Worm (Caenorhabditis elegans) whole organism, L3 larva: ENCODE data around the gene fib-1.

Source experiments
- R02D3.7 ChIP-seq: fragments of 150-350 bp; optimal IDR thresholded peaks from 2 replicates; lab custom pipeline; 2014; ENCODE audit warnings: missing biosample characterization, missing genetic modification characterization
- ZK546.5 ChIP-seq: sonication (generic microtip); optimal IDR thresholded peaks from 2 replicates; lab custom pipeline; 2017; ENCODE audit warnings: missing biosample characterization, missing genetic modification characterization
- aly-2 ChIP-seq: fragments of 150-350 bp; optimal IDR thresholded peaks from 2 replicates; lab custom pipeline; 2014; ENCODE audit warnings: missing biosample characterization, missing genetic modification characterization
- ama-1 ChIP-seq: fragments of 150-350 bp; optimal IDR thresholded peaks from 2 replicates; lab custom pipeline; 2018
- ceh-16 ChIP-seq: sonication (generic microtip); optimal IDR thresholded peaks from 2 replicates; lab custom pipeline; 2017; ENCODE audit warnings: missing biosample characterization, missing genetic modification characterization
- ceh-28 ChIP-seq: fragments of 150-350 bp; optimal IDR thresholded peaks from 2 replicates; lab custom pipeline; 2014; ENCODE audit warnings: missing biosample characterization, missing genetic modification reagents, missing genetic modification characterization
- ceh-82 ChIP-seq: fragments of 150-350 bp; optimal IDR thresholded peaks from 2 replicates; lab custom pipeline; 2014; ENCODE audit warnings: missing biosample characterization, missing genetic modification characterization
- ceh-9 ChIP-seq: sonication (generic microtip); optimal IDR thresholded peaks from 2 replicates; lab custom pipeline; 2018; ENCODE audit warnings: missing biosample characterization, missing genetic modification characterization
- egl-27 ChIP-seq: sonication (generic microtip); optimal IDR thresholded peaks from 4 replicates; lab custom pipeline; 2017; ENCODE audit warnings: missing biosample characterization, missing genetic modification reagents, missing genetic modification characterization
- egl-5 ChIP-seq: fragments of 150-350 bp; optimal IDR thresholded peaks from 2 replicates; lab custom pipeline; 2017; ENCODE audit warnings: missing biosample characterization, missing genetic modification reagents, missing genetic modification characterization, inconsistent platforms
- elt-1 ChIP-seq: fragments of 150-350 bp; optimal IDR thresholded peaks from 2 replicates; lab custom pipeline; 2014; ENCODE audit warnings: missing biosample characterization, missing genetic modification characterization
- elt-2 ChIP-seq: sonication (generic microtip); optimal IDR thresholded peaks from 2 replicates; lab custom pipeline; 2016; ENCODE audit warnings: missing genetic modification reagents, mild to moderate bottlenecking, missing genetic modification characterization, missing compliant biosample characterization
- elt-3 ChIP-seq, 3 experiments: fragments of 150-350 bp in 1 of 3; sonication (generic microtip) in 2 of 3; optimal IDR thresholded peaks; 2 replicates in 2 of 3; 4 replicates in 1 of 3; lab custom pipeline; 2014 to 2017; ENCODE audit warnings: missing biosample characterization in 3 of 3, missing genetic modification characterization in 3 of 3
- eor-1 ChIP-seq, 2 experiments: fragments of 150-350 bp; optimal IDR thresholded peaks; 2 replicates each; lab custom pipeline; 2014 to 2018; ENCODE audit warnings: missing biosample characterization in 2 of 2, missing genetic modification characterization in 2 of 2
- fkh-10 ChIP-seq: sonication (generic microtip); optimal IDR thresholded peaks from 2 replicates; lab custom pipeline; 2017; ENCODE audit warnings: missing biosample characterization, missing genetic modification reagents, missing genetic modification characterization
- fkh-2 ChIP-seq: fragments of 150-350 bp; optimal IDR thresholded peaks from 2 replicates; lab custom pipeline; 2014; ENCODE audit warnings: missing biosample characterization, missing genetic modification reagents, missing genetic modification characterization
- fos-1 ChIP-seq: fragments of 150-350 bp; optimal IDR thresholded peaks from 2 replicates; lab custom pipeline; 2014; ENCODE audit warnings: missing biosample characterization, missing genetic modification characterization
- hmg-11 ChIP-seq: sonication (generic microtip); optimal IDR thresholded peaks from 2 replicates; lab custom pipeline; 2016; ENCODE audit warnings: missing genetic modification characterization, missing compliant biosample characterization
- jun-1 ChIP-seq: fragments of 150-350 bp; optimal IDR thresholded peaks from 2 replicates; lab custom pipeline; 2014; ENCODE audit warnings: missing biosample characterization, missing genetic modification reagents, missing genetic modification characterization
- lin-15B ChIP-seq: fragments of 150-350 bp; optimal IDR thresholded peaks from 2 replicates; lab custom pipeline; 2014; ENCODE audit warnings: missing biosample characterization, missing genetic modification characterization
- lin-39 ChIP-seq: fragments of 150-350 bp; optimal IDR thresholded peaks from 2 replicates; lab custom pipeline; 2018; ENCODE audit warnings: missing biosample characterization, missing genetic modification reagents, missing genetic modification characterization
- lsy-12 ChIP-seq: sonication (generic microtip); optimal IDR thresholded peaks from 2 replicates; lab custom pipeline; 2016; ENCODE audit warnings: mild to moderate bottlenecking, missing genetic modification characterization, missing compliant biosample characterization
- mdl-1 ChIP-seq: fragments of 150-350 bp; optimal IDR thresholded peaks from 2 replicates; lab custom pipeline; 2014; ENCODE audit warnings: missing biosample characterization, missing genetic modification characterization
- mml-1 ChIP-seq: fragments of 150-350 bp; sonication (generic microtip); optimal IDR thresholded peaks from 3 replicates; lab custom pipeline; 2014; ENCODE audit warnings: missing biosample characterization, missing genetic modification characterization
- nfya-1 ChIP-seq: sonication (generic microtip); optimal IDR thresholded peaks from 2 replicates; lab custom pipeline; 2017; ENCODE audit warnings: missing genetic modification characterization, mild to moderate bottlenecking, missing compliant biosample characterization, antibody characterized with exemption, moderate library complexity; ENCODE audit not compliant: insufficient read depth
- nhr-11 ChIP-seq: fragments of 150-350 bp; optimal IDR thresholded peaks from 2 replicates; lab custom pipeline; 2014; ENCODE audit warnings: missing biosample characterization, missing genetic modification characterization
- nhr-12 ChIP-seq: fragments of 150-350 bp; optimal IDR thresholded peaks from 2 replicates; lab custom pipeline; 2014; ENCODE audit warnings: missing biosample characterization, missing genetic modification characterization
- nhr-23 ChIP-seq: fragments of 150-350 bp; optimal IDR thresholded peaks from 2 replicates; lab custom pipeline; 2014; ENCODE audit warnings: missing biosample characterization, missing genetic modification reagents, missing genetic modification characterization
- nhr-237 ChIP-seq: fragments of 150-350 bp; optimal IDR thresholded peaks from 2 replicates; lab custom pipeline; 2014; ENCODE audit warnings: missing biosample characterization, missing genetic modification characterization
- nhr-25 ChIP-seq: sonication (generic microtip); optimal IDR thresholded peaks from 2 replicates; lab custom pipeline; 2017; ENCODE audit warnings: missing biosample characterization, missing genetic modification characterization
- nhr-28 ChIP-seq: fragments of 150-350 bp; optimal IDR thresholded peaks from 2 replicates; lab custom pipeline; 2014; ENCODE audit warnings: missing biosample characterization, missing genetic modification characterization
- nhr-43 ChIP-seq: sonication (generic microtip); optimal IDR thresholded peaks from 2 replicates; lab custom pipeline; 2016; ENCODE audit warnings: mild to moderate bottlenecking, missing genetic modification characterization, missing compliant biosample characterization; ENCODE audit not compliant: poor library complexity, severe bottlenecking
- nhr-67 ChIP-seq: fragments of 150-350 bp; optimal IDR thresholded peaks from 2 replicates; lab custom pipeline; 2014; ENCODE audit warnings: missing biosample characterization, missing genetic modification characterization
- nhr-76 ChIP-seq: fragments of 150-350 bp; sonication (generic microtip); optimal IDR thresholded peaks from 5 replicates; lab custom pipeline; 2014; ENCODE audit warnings: missing biosample characterization, missing genetic modification characterization
- pha-4 ChIP-seq: fragments of 150-350 bp; optimal IDR thresholded peaks from 2 replicates; lab custom pipeline; 2014; ENCODE audit warnings: missing biosample characterization, missing genetic modification reagents, missing genetic modification characterization
- pqm-1 ChIP-seq: fragments of 150-350 bp; optimal IDR thresholded peaks from 2 replicates; lab custom pipeline; 2017; ENCODE audit warnings: missing biosample characterization, missing genetic modification characterization, inconsistent platforms
- sea-2 ChIP-seq: fragments of 150-350 bp; sonication (generic microtip); optimal IDR thresholded peaks from 4 replicates; lab custom pipeline; 2014; ENCODE audit warnings: missing biosample characterization, missing genetic modification reagents, missing genetic modification characterization
- skn-1 ChIP-seq: fragments of 150-350 bp; optimal IDR thresholded peaks from 2 replicates; lab custom pipeline; 2014; ENCODE audit warnings: missing biosample characterization, missing genetic modification characterization
- snpc-4 ChIP-seq: fragments of 150-350 bp; optimal IDR thresholded peaks from 2 replicates; lab custom pipeline; 2014; ENCODE audit warnings: missing biosample characterization, missing genetic modification characterization
- unc-62 ChIP-seq: fragments of 150-350 bp; sonication (generic microtip); optimal IDR thresholded peaks from 4 replicates; lab custom pipeline; 2014; ENCODE audit warnings: missing biosample characterization, missing genetic modification reagents, missing genetic modification characterization
- zag-1 ChIP-seq: fragments of 150-350 bp; optimal IDR thresholded peaks from 2 replicates; lab custom pipeline; 2014; ENCODE audit warnings: missing biosample characterization, missing genetic modification characterization
- ztf-11 ChIP-seq: fragments of 150-350 bp; optimal IDR thresholded peaks from 2 replicates; lab custom pipeline; 2014; ENCODE audit warnings: missing biosample characterization, missing genetic modification characterization
- ztf-4 ChIP-seq: fragments of 150-350 bp; optimal IDR thresholded peaks from 2 replicates; lab custom pipeline; 2014; ENCODE audit warnings: missing biosample characterization, missing genetic modification characterization

fib-1 gene

DNA sequence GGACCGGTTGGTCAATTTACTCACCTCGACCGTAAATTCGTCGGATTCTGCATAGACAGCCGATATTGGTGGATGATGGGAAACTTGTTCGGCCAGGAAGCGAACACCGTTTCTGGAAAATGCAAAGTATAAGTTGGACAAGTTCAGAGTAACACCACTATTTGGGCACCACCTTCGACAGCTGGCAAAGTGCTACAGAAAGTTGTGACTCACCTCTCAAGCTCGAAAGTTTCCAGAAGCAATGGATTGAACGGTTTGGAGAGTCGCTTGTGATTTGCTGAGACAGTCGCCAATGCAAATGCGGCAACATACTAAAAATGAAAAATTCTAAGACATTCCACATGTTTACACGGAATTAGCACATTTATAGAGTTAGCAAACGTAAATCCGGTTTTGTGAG, 11.3 kb upstream of the fib-1 start:
- no peak for TF ChIP-seq fkh-2 (tag; lab: Kevin White, UChicago)
- no peak for TF ChIP-seq egl-5
- TF ChIP-seq nhr-12 (tag; lab: Kevin White, UChicago): no peak
- TF ChIP-seq ZK546.5 (tag; lab: Kevin White, UChicago): no peak
- no peak for TF ChIP-seq lin-15B
- no peak for TF ChIP-seq zag-1 (tag; lab: Kevin White, UChicago)
- no peak for TF ChIP-seq ama-1
- TF ChIP-seq pha-4: no peak
- no peak for TF ChIP-seq nhr-11
- no peak for TF ChIP-seq ztf-11 (tag; lab: Kevin White, UChicago)
- TF ChIP-seq elt-3 (tag; optimal IDR thresholded peaks at IDR 0.05; lab: Kevin White, UChicago): no peak
- no peak for TF ChIP-seq R02D3.7

- TF ChIP-seq mml-1 (tag; lab: Kevin White, UChicago): no peak
- TF ChIP-seq nfya-1 (tag; lab: Kevin White, UChicago): peak; percentile 10
- no peak for TF ChIP-seq lsy-12 (tag; lab: Kevin White, UChicago)
- TF ChIP-seq elt-1 (tag; lab: Kevin White, UChicago): peak; percentile 49
- TF ChIP-seq nhr-12 (tag; lab: Kevin White, UChicago): no peak
- TF ChIP-seq egl-27 (tag; lab: Kevin White, UChicago): no peak
- TF ChIP-seq ceh-82 (tag; lab: Kevin White, UChicago): no peak
- TF ChIP-seq ztf-11 (tag; lab: Kevin White, UChicago): no peak
- no peak for TF ChIP-seq zag-1 (tag; lab: Kevin White, UChicago)
- TF ChIP-seq ama-1: peak; percentile 22
- no peak for TF ChIP-seq ceh-16 (tag; lab: Kevin White, UChicago)
- no peak for TF ChIP-seq nhr-11
- TF ChIP-seq nhr-28 (tag; lab: Kevin White, UChicago): no peak
- TF ChIP-seq skn-1 (tag; lab: Kevin White, UChicago): no peak
- TF ChIP-seq fos-1: no peak
- TF ChIP-seq ceh-28 (tag; lab: Kevin White, UChicago): no peak
- TF ChIP-seq unc-62 (GFP tag; lab: Kevin White, UChicago): no peak
- no peak for TF ChIP-seq fkh-2 (tag; lab: Kevin White, UChicago)
- TF ChIP-seq ceh-9 (tag; lab: Kevin White, UChicago): no peak
- TF ChIP-seq snpc-4 (tag; lab: Kevin White, UChicago): no peak
- no peak for TF ChIP-seq nhr-43 (tag; lab: Kevin White, UChicago)
- peak; percentile 30 for TF ChIP-seq elt-2 (tag; lab: Kevin White, UChicago)
- TF ChIP-seq nhr-67 (tag; lab: Kevin White, UChicago): no peak
- TF ChIP-seq mdl-1 (tag; lab: Kevin White, UChicago): no peak
- no peak for TF ChIP-seq pha-4
- no peak for TF ChIP-seq hmg-11 (tag; lab: Kevin White, UChicago)
- no peak for TF ChIP-seq pqm-1
- TF ChIP-seq sea-2: no peak
- TF ChIP-seq lin-39 (tag; lab: Kevin White, UChicago): no peak
Measured at ce11 chrV:15012542-15013301, 10.7 kb upstream of the fib-1 start.

ce11 chrV:15011560-15011959, 9.5 kb upstream of the fib-1 start, which contains the start of gene nmr-2:
Gene nmr-2 (minus strand): TSS chrV:15011660.
- TF ChIP-seq nfya-1 (tag; lab: Kevin White, UChicago): no peak
- no peak for TF ChIP-seq ceh-82 (tag; lab: Kevin White, UChicago)
- no peak for TF ChIP-seq nhr-25
- TF ChIP-seq nhr-11: no peak
- TF ChIP-seq pqm-1: no peak
- TF ChIP-seq ceh-9 (tag; lab: Kevin White, UChicago): no peak
- TF ChIP-seq eor-1 (tag; optimal IDR thresholded peaks at IDR 0.05; lab: Kevin White, UChicago): no peak
- TF ChIP-seq aly-2 (tag; lab: Kevin White, UChicago): no peak
- TF ChIP-seq R02D3.7: no peak

DNA sequence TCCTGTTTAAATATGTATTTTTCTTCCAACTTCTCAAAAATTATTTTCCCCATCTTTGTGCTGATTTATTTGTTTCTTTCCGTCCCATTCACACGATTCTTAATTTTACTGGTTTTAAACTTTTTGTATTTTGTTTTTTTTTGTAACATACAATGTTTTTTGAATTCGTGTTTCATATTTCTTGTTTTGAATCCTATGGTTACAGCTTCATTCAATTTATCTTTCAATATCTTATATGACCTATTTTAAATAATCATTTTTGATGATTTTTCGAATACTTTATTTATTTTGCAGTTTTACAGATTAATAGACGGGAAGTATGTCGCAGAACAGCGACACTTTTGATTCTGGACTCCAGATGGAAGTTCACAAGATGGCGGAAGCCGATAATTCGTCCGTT, 2.8 kb upstream of the fib-1 start, which contains the start of gene hrde-2:
Gene hrde-2 (plus strand): TSS at position 301 of the 400 bp plus-strand sequence.
- TF ChIP-seq ztf-11 (tag; lab: Kevin White, UChicago): no peak
- TF ChIP-seq jun-1 (tag; lab: Kevin White, UChicago): no peak
- no peak for TF ChIP-seq zag-1 (tag; lab: Kevin White, UChicago)
- TF ChIP-seq fkh-2 (tag; lab: Kevin White, UChicago): no peak
- TF ChIP-seq nfya-1 (tag; lab: Kevin White, UChicago): no peak
- TF ChIP-seq hmg-11 (tag; lab: Kevin White, UChicago): no peak
- TF ChIP-seq R02D3.7: no peak
- no peak for TF ChIP-seq ztf-4 (tag; lab: Kevin White, UChicago)
- no peak for TF ChIP-seq aly-2 (tag; lab: Kevin White, UChicago)
- no peak for TF ChIP-seq nhr-23
- TF ChIP-seq nhr-76: no peak
- TF ChIP-seq nhr-25: no peak
- TF ChIP-seq nhr-237 (tag; lab: Kevin White, UChicago): no peak
- no peak for TF ChIP-seq fkh-10
- TF ChIP-seq skn-1 (tag; lab: Kevin White, UChicago): no peak
- TF ChIP-seq, all 47 proteins: peak for 0
